Worm (Caenorhabditis elegans): ENCODE results near the gene sra-2.

The sra-2 gene

DNA sequence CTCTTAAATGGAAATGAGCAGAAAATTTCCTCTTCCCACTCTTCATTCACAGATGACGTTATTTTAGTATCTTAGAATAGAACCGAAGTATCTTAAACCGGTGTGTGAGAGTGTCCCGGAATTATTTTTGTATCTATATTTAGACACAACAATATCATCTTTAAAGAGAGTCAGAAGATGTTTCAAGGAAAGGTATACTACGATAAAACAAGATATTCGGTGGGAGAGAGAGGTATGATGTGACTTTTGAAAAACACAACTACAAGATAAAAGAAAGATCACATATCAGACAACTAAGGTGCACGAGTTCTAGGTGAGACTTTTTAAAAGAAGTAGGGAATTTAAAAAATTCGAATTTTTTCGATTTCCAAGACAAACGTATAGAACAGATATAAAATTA, 38.0 kb upstream of the sra-2 start:
- TF ChIP-seq ceh-36 (tag; optimal IDR thresholded peaks at IDR 0.05): no peak
- TF ChIP-seq hnd-1 (tag; optimal IDR thresholded peaks at IDR 0.05): no peak
- TF ChIP-seq B0310.2 (tag; optimal IDR thresholded peaks at IDR 0.05): no peak
- TF ChIP-seq tbx-37 (GFP tag; conservative IDR thresholded peaks at IDR 0.05): no peak
- no peak for TF ChIP-seq hmg-4 (GFP tag; optimal IDR thresholded peaks at IDR 0.05)
- no peak for TF ChIP-seq ets-7 (tag; optimal IDR thresholded peaks at IDR 0.05)
- TF ChIP-seq F13C5.2 (tag; optimal IDR thresholded peaks at IDR 0.05): no peak
- no peak for TF ChIP-seq ama-1 (optimal IDR thresholded peaks at IDR 0.05)
- TF ChIP-seq pes-1 (GFP tag; IDR thresholded peaks at IDR 0.05): no peak
- TF ChIP-seq tra-4 (tag; optimal IDR thresholded peaks at IDR 0.05): no peak
- TF ChIP-seq tbx-11 (GFP tag; IDR thresholded peaks at IDR 0.05): no peak
- TF ChIP-seq hmbx-1 (tag; optimal IDR thresholded peaks at IDR 0.05): no peak
- TF ChIP-seq aly-1 (tag; optimal IDR thresholded peaks at IDR 0.05): no peak
- no peak for TF ChIP-seq scrt-1 (GFP tag; IDR thresholded peaks at IDR 0.05)

DNA sequence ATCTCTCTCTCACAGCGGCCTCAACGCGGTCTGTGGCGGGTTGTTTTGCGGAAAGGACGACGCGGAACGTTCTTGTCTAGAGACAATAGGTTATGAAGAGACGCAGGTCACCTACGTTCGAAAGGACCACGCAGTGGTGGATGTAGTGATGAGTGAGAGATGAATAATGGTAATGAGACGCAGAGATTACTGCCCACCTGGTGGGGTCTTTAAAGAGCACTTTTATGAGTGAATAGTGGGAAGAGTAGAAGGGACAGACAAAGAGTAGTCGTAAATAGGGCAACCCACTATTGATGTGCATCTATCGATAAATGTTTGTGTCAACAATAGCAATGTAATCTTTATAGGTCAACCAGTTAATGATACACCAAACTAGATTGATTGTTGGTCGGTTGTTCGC, 37.5 kb upstream of the sra-2 start:
- TF ChIP-seq ama-1 (optimal IDR thresholded peaks at IDR 0.05) (no peak), F13C5.2 (tag; optimal IDR thresholded peaks at IDR 0.05) (no peak), hmg-4 (GFP tag; optimal IDR thresholded peaks at IDR 0.05) (peak; percentile 64)

DNA sequence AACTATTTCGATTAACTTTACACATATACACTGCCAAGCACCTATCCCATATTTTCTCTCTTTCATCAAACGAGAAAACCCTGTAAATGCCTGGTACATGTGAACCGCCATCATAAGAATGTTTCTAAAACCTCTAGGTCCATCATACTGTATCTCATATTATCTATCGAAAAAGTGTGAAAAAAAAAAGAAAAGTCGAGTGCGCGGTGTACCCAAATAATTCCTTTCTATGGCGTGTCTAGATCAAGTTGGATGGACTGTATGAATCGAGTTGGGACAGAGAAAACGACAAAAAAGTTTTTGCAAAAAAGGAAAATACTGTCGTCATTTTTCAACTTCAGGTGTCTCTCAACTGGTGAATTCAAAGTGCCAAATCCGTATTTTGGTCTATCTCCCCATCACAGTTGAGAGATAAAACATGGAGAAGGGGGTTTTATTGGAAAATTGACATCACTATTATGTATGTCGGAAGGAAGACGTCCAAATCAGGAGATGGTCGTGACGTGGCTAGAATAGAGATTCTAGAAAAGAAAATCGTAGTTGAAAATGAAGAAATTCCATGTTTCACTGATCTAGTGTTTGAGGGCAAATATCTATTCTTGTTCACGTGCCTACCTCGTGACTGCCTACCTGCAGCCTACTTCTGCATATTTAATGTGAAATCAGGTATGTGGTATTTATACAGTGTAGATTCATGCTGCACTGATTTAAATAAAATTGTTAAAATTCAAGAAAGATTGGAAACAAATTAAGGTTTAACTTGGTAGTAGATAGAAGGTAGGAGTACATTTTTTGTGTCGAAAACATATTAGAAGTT, 35.1 kb upstream of the sra-2 start:
- TF ChIP-seq tbx-37 (GFP tag; conservative IDR thresholded peaks at IDR 0.05) (no peak), hmbx-1 (tag; optimal IDR thresholded peaks at IDR 0.05) (no peak), ceh-13 (GFP tag; optimal IDR thresholded peaks at IDR 0.05) (no peak), B0310.2 (tag; optimal IDR thresholded peaks at IDR 0.05) (no peak), scrt-1 (GFP tag; IDR thresholded peaks at IDR 0.05) (no peak), hnd-1 (tag; optimal IDR thresholded peaks at IDR 0.05) (no peak), flt-1 (GFP tag; IDR thresholded peaks at IDR 0.05) (no peak), ceh-36 (tag; optimal IDR thresholded peaks at IDR 0.05) (no peak), hmg-4 (GFP tag; optimal IDR thresholded peaks at IDR 0.05) (no peak), tbx-11 (GFP tag; IDR thresholded peaks at IDR 0.05) (no peak), sea-1 (GFP tag; conservative IDR thresholded peaks at IDR 0.05) (no peak), tra-4 (tag; optimal IDR thresholded peaks at IDR 0.05) (no peak), ama-1 (optimal IDR thresholded peaks at IDR 0.05) (no peak), pes-1 (GFP tag; IDR thresholded peaks at IDR 0.05) (no peak), ets-7 (tag; optimal IDR thresholded peaks at IDR 0.05) (no peak), F13C5.2 (tag; optimal IDR thresholded peaks at IDR 0.05) (no peak), aly-1 (tag; optimal IDR thresholded peaks at IDR 0.05) (no peak)

DNA sequence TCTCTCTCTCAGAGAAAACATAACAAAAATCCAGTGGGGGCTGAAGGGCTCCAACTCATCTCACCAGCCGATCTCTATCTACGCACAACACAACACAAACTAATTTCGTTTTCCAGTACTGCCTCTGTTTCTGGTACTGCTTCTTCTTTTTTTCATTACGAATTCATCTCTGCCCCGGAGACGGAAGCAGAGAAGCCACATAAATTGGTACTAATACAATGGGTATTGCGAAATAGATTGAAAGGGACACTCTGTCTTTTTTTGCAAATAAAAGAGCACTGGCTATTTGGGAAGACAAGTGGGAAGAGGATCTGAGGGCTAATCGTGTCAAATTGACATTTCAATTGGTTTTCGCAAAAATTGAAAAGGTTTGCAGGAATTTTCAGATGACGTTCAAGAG, 31.3 kb upstream of the sra-2 start:
- no peak for TF ChIP-seq ceh-36 (tag; optimal IDR thresholded peaks at IDR 0.05)
- no peak for TF ChIP-seq aly-1 (tag; optimal IDR thresholded peaks at IDR 0.05)
- TF ChIP-seq hmbx-1 (tag; optimal IDR thresholded peaks at IDR 0.05): no peak
- no peak for TF ChIP-seq ets-7 (tag; optimal IDR thresholded peaks at IDR 0.05)
- no peak for TF ChIP-seq hmg-4 (GFP tag; optimal IDR thresholded peaks at IDR 0.05)
- no peak for TF ChIP-seq pes-1 (GFP tag; IDR thresholded peaks at IDR 0.05)
- no peak for TF ChIP-seq scrt-1 (GFP tag; IDR thresholded peaks at IDR 0.05)
- TF ChIP-seq tra-4 (tag; optimal IDR thresholded peaks at IDR 0.05): no peak
- TF ChIP-seq sea-1 (GFP tag; conservative IDR thresholded peaks at IDR 0.05): no peak
- TF ChIP-seq ama-1 (optimal IDR thresholded peaks at IDR 0.05): no peak
- no peak for TF ChIP-seq B0310.2 (tag; optimal IDR thresholded peaks at IDR 0.05)
- no peak for TF ChIP-seq tbx-37 (GFP tag; conservative IDR thresholded peaks at IDR 0.05)
- no peak for TF ChIP-seq hnd-1 (tag; optimal IDR thresholded peaks at IDR 0.05)

DNA sequence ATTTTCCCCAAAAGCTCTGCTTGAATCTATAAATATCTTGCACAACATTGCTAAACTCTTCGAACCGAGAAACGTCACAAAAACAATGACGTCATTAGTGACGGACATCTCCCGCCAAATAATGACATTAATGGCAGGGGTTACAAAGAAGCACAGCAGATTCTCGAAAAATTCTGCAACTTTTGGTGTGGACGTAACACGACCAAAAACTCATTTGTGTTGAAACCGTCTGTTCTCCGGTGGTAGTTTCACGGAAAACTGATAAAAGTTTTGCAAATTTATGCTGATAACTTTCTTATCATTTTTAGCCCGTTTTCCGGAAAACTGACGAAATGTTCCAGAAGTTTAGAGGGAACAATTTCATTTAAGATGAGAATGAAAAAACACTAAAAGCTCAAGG, 30.0 kb upstream of the sra-2 start:
- TF ChIP-seq tbx-37 (GFP tag; conservative IDR thresholded peaks at IDR 0.05): no peak
- no peak for TF ChIP-seq ets-7 (tag; optimal IDR thresholded peaks at IDR 0.05)
- TF ChIP-seq scrt-1 (GFP tag; IDR thresholded peaks at IDR 0.05): no peak
- TF ChIP-seq hmg-4 (GFP tag; optimal IDR thresholded peaks at IDR 0.05): no peak
- TF ChIP-seq ama-1 (optimal IDR thresholded peaks at IDR 0.05): no peak
- TF ChIP-seq ceh-13 (GFP tag; optimal IDR thresholded peaks at IDR 0.05): no peak
- no peak for TF ChIP-seq sea-1 (GFP tag; conservative IDR thresholded peaks at IDR 0.05)
- no peak for TF ChIP-seq B0310.2 (tag; optimal IDR thresholded peaks at IDR 0.05)
- TF ChIP-seq hnd-1 (tag; optimal IDR thresholded peaks at IDR 0.05): no peak
- no peak for TF ChIP-seq aly-1 (tag; optimal IDR thresholded peaks at IDR 0.05)
- TF ChIP-seq ceh-36 (tag; optimal IDR thresholded peaks at IDR 0.05): no peak

DNA sequence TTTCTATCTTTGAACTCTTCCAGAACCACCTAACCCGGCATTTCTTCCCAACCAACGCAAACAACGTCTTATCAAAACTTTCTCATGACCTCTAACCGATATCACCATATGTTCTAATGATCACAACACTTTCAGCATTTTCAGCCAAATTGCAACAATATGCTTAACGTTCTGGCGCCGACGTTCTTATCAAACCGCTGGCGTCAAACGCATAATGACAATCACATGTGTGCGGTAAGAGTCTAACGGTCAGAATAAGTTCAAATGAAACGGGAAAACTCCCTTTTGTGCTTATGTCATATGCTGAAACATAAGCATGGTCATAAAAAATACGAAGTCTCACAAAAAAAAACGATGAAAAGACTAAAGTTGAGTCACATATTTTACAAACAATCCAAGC, 27.7 kb upstream of the sra-2 start:
- TF ChIP-seq hmg-4 (GFP tag; optimal IDR thresholded peaks at IDR 0.05): no peak
- TF ChIP-seq scrt-1 (GFP tag; IDR thresholded peaks at IDR 0.05): no peak
- TF ChIP-seq ets-7 (tag; optimal IDR thresholded peaks at IDR 0.05): no peak
- TF ChIP-seq hnd-1 (tag; optimal IDR thresholded peaks at IDR 0.05): no peak
- no peak for TF ChIP-seq hmbx-1 (tag; optimal IDR thresholded peaks at IDR 0.05)
- TF ChIP-seq tbx-11 (GFP tag; IDR thresholded peaks at IDR 0.05): no peak
- no peak for TF ChIP-seq ceh-36 (tag; optimal IDR thresholded peaks at IDR 0.05)
- TF ChIP-seq sea-1 (GFP tag; conservative IDR thresholded peaks at IDR 0.05): no peak

DNA sequence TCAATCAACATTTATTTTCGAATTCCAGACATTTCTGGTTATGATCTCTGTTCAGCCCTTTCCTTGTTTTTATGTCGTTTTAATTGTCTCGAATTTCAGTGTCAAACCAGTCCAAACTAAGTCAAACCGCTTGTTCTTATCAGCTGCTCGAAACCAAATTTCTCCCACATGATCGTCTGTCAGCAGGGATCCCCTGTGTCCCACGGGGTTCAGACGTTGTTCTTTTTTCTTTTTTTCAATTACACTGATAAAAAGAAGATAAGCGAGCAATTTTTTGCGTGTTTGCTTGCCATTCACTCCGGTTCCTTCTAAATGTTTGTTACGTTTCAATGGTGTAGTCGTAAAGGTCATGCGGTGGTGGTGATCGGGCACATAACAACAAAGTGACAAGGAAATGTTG, 26.6 kb upstream of the sra-2 start:
- TF ChIP-seq sea-1 (GFP tag; conservative IDR thresholded peaks at IDR 0.05): no peak
- no peak for TF ChIP-seq F13C5.2 (tag; optimal IDR thresholded peaks at IDR 0.05)
- no peak for TF ChIP-seq tbx-37 (GFP tag; conservative IDR thresholded peaks at IDR 0.05)
- no peak for TF ChIP-seq tbx-11 (GFP tag; IDR thresholded peaks at IDR 0.05)
- TF ChIP-seq ceh-13 (GFP tag; optimal IDR thresholded peaks at IDR 0.05): no peak
- TF ChIP-seq hmg-4 (GFP tag; optimal IDR thresholded peaks at IDR 0.05): no peak
- TF ChIP-seq flt-1 (GFP tag; IDR thresholded peaks at IDR 0.05): no peak
- TF ChIP-seq ama-1 (optimal IDR thresholded peaks at IDR 0.05): no peak
- TF ChIP-seq pes-1 (GFP tag; IDR thresholded peaks at IDR 0.05): no peak

DNA sequence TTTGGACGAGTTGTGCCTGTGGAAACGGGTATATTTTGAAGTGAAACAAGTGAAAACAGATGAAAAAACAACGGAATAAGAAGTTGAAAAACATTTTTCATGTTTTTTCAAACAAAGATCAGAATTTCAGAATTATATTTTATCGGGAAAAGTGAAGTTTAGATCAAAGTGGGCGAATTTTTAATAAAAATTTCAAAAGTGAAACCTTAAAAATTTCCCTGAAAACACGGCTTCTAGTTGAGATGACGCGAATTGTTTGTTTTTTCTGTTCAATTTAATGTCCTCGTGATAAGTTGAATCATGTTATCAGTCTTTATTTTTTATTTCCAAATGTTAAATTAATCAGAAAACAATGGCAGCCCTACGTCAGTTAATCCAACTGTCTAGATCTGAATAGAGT, 21.4 kb upstream of the sra-2 start, which contains the start of gene gcy-3:
gcy-3 (minus strand) TSS at position 101 of the 400 bp plus-strand sequence.
- TF ChIP-seq B0310.2 (tag; optimal IDR thresholded peaks at IDR 0.05) (no peak), pes-1 (GFP tag; IDR thresholded peaks at IDR 0.05) (no peak), ama-1 (optimal IDR thresholded peaks at IDR 0.05) (no peak), F13C5.2 (tag; optimal IDR thresholded peaks at IDR 0.05) (no peak), tbx-37 (GFP tag; conservative IDR thresholded peaks at IDR 0.05) (no peak), flt-1 (GFP tag; IDR thresholded peaks at IDR 0.05) (no peak), scrt-1 (GFP tag; IDR thresholded peaks at IDR 0.05) (no peak), ceh-36 (tag; optimal IDR thresholded peaks at IDR 0.05) (no peak), ets-7 (tag; optimal IDR thresholded peaks at IDR 0.05) (no peak), hnd-1 (tag; optimal IDR thresholded peaks at IDR 0.05) (no peak), hmg-4 (GFP tag; optimal IDR thresholded peaks at IDR 0.05) (no peak), sea-1 (GFP tag; conservative IDR thresholded peaks at IDR 0.05) (no peak), aly-1 (tag; optimal IDR thresholded peaks at IDR 0.05) (no peak)
